Fruit fly (Drosophila melanogaster): ENCODE measurements around the gene fng.

fng gene

dm6 chr3L:20921859-20922258, 27.5 kb downstream of the fng start (continued):
- TF ChIP-seq CHES-1-like (GFP tag; optimal IDR thresholded peaks at IDR 0.05): no peak
- TF ChIP-seq scrt (GFP tag; optimal IDR thresholded peaks at IDR 0.05): no peak
- no peak for TF ChIP-seq psq (GFP tag; optimal IDR thresholded peaks at IDR 0.05)
- TF ChIP-seq CG15514 (GFP tag; optimal IDR thresholded peaks at IDR 0.05): no peak
- TF ChIP-seq CG16813 (GFP tag; IDR thresholded peaks at IDR 0.05; ENCODE audit: partially characterized antibody): no peak
- no peak for TF ChIP-seq TFAM (GFP tag; optimal IDR thresholded peaks at IDR 0.05)
- no peak for TF ChIP-seq HLHmδ (GFP tag; optimal IDR thresholded peaks at IDR 0.05)
- no peak for TF ChIP-seq CG16779 (GFP tag; IDR thresholded peaks at IDR 0.05)
- no peak for TF ChIP-seq Doc2 (GFP tag; IDR thresholded peaks at IDR 0.05)
- no peak for TF ChIP-seq CG8944 (GFP tag; optimal IDR thresholded peaks at IDR 0.05)
- no peak for TF ChIP-seq YL-1 (GFP tag; optimal IDR thresholded peaks at IDR 0.05)
- TF ChIP-seq nmo (GFP tag; optimal IDR thresholded peaks at IDR 0.05): peak; percentile 1
- TF ChIP-seq CG9727 (GFP tag; optimal IDR thresholded peaks at IDR 0.05): no peak
- TF ChIP-seq CG4404 (GFP tag; IDR thresholded peaks at IDR 0.05): no peak
- TF ChIP-seq Atf6 (GFP tag; IDR thresholded peaks at IDR 0.05): no peak
- TF ChIP-seq NFAT (GFP tag; IDR thresholded peaks at IDR 0.05): no peak
- no peak for TF ChIP-seq CG14441 (GFP tag; IDR thresholded peaks at IDR 0.05)
- no peak for TF ChIP-seq hth (optimal IDR thresholded peaks at IDR 0.05)
- no peak for TF ChIP-seq CG13296 (GFP tag; optimal IDR thresholded peaks at IDR 0.05)
- no peak for TF ChIP-seq CG6175 (GFP tag; IDR thresholded peaks at IDR 0.05)
- TF ChIP-seq Hey (tag; optimal IDR thresholded peaks at IDR 0.05): no peak
- TF ChIP-seq Mad (GFP tag; optimal IDR thresholded peaks at IDR 0.05): no peak
- no peak for TF ChIP-seq CG31388 (GFP tag; optimal IDR thresholded peaks at IDR 0.05)
- peak; percentile 41 for TF ChIP-seq phol (tag; optimal IDR thresholded peaks at IDR 0.05)
- no peak for TF ChIP-seq CG17385 (GFP tag; optimal IDR thresholded peaks at IDR 0.05)
- TF ChIP-seq pnt (GFP tag; optimal IDR thresholded peaks at IDR 0.05): no peak
- no peak for TF ChIP-seq zfh2 (GFP tag; optimal IDR thresholded peaks at IDR 0.05)
- TF ChIP-seq odd (GFP tag; optimal IDR thresholded peaks at IDR 0.05): no peak
- no peak for TF ChIP-seq H2.0 (GFP tag; IDR thresholded peaks at IDR 0.05)
- no peak for TF ChIP-seq CG2875 (GFP tag; optimal IDR thresholded peaks at IDR 0.05)
- TF ChIP-seq CG1024 (GFP tag; IDR thresholded peaks at IDR 0.05): no peak
- no peak for TF ChIP-seq pfk (GFP tag; optimal IDR thresholded peaks at IDR 0.05)
- no peak for TF ChIP-seq NC2α (GFP tag; optimal IDR thresholded peaks at IDR 0.05)
- TF ChIP-seq CG8089 (GFP tag; optimal IDR thresholded peaks at IDR 0.05): no peak
- no peak for TF ChIP-seq Asciz (GFP tag; optimal IDR thresholded peaks at IDR 0.05)
- TF ChIP-seq CG7556 (GFP tag; optimal IDR thresholded peaks at IDR 0.05): no peak
- no peak for TF ChIP-seq cato (GFP tag; optimal IDR thresholded peaks at IDR 0.05; ENCODE audit: borderline replicate concordance)
- no peak for TF ChIP-seq CG14014 (GFP tag; IDR thresholded peaks at IDR 0.05)
- peak; percentile 25 for TF ChIP-seq fd96Cb (tag; optimal IDR thresholded peaks at IDR 0.05)
- TF ChIP-seq dimm (GFP tag; IDR thresholded peaks at IDR 0.05): no peak
- TF ChIP-seq pzg (GFP tag; optimal IDR thresholded peaks at IDR 0.05): no peak
- TF ChIP-seq dmrt99B (tag; optimal IDR thresholded peaks at IDR 0.05): no peak
- TF ChIP-seq nerfin-1 (tag; optimal IDR thresholded peaks at IDR 0.05): no peak
- TF ChIP-seq gem (tag; optimal IDR thresholded peaks at IDR 0.05): peak; percentile 54
- no peak for TF ChIP-seq CG12299 (tag; optimal IDR thresholded peaks at IDR 0.05)
- TF ChIP-seq tin (GFP tag; optimal IDR thresholded peaks at IDR 0.05): no peak
- TF ChIP-seq CG1602 (GFP tag; optimal IDR thresholded peaks at IDR 0.05): peak; percentile 5
- TF ChIP-seq CG9797 (GFP tag; optimal IDR thresholded peaks at IDR 0.05): no peak
- no peak for TF ChIP-seq ato (GFP tag; IDR thresholded peaks at IDR 0.05; ENCODE audit: partially characterized antibody)
- no peak for TF ChIP-seq CG12769 (tag; optimal IDR thresholded peaks at IDR 0.05)
- no peak for TF ChIP-seq CG13624 (GFP tag; optimal IDR thresholded peaks at IDR 0.05)
- peak; percentile 36; the same call in 1 of the 3 replicates for TF ChIP-seq row (GFP tag; IDR thresholded peaks at IDR 0.05)

All from whole organism, embryonic.